Worm (Caenorhabditis elegans): ENCODE results near the gene nep-15.

nep-15 gene

ce11 chrX:8386068-8386851 lies 14.3 kb downstream of the nep-15 start (continued):
- TF ChIP-seq nhr-11 (tag; optimal IDR thresholded peaks at IDR 0.05) (no peak), pax-3 (tag; optimal IDR thresholded peaks at IDR 0.05) (no peak), nhr-77 (tag; optimal IDR thresholded peaks at IDR 0.05) (no peak), nhr-71 (tag; optimal IDR thresholded peaks at IDR 0.05) (peak; percentile 74), hlh-17 (GFP tag; optimal IDR thresholded peaks at IDR 0.05; ENCODE audit: borderline replicate concordance) (no peak), snu-23 (GFP tag; optimal IDR thresholded peaks at IDR 0.05) (peak; percentile 80), alr-1 (tag; optimal IDR thresholded peaks at IDR 0.05; ENCODE audit: borderline replicate concordance) (no peak), efl-1 (optimal IDR thresholded peaks at IDR 0.05) (no peak), efl-1 (GFP tag; optimal IDR thresholded peaks at IDR 0.05 in 1 of 2) (peak in 1 of 2 experiments; percentile 77), hpl-2 (GFP tag; optimal IDR thresholded peaks at IDR 0.05) (no peak), aly-2 (tag; optimal IDR thresholded peaks at IDR 0.05) (no peak), elt-2 (tag; optimal IDR thresholded peaks at IDR 0.05) (no peak), lin-35 (GFP tag; optimal IDR thresholded peaks at IDR 0.05) (peak in 1 of 2 experiments; percentile 49)

ce11 chrX:8390508-8390907 lies 18.5 kb downstream of the nep-15 start:
- TF ChIP-seq dpl-1 (GFP tag; optimal IDR thresholded peaks at IDR 0.05), result no peak
- no peak for TF ChIP-seq rnt-1 (tag; optimal IDR thresholded peaks at IDR 0.05)
- TF ChIP-seq nhr-19 (GFP tag; conservative IDR thresholded peaks at IDR 0.05), result no peak
- TF ChIP-seq ces-1 (GFP tag; optimal IDR thresholded peaks at IDR 0.05), result no peak
- TF ChIP-seq lin-14 (GFP tag; optimal IDR thresholded peaks at IDR 0.05), result peak; percentile 8
- TF ChIP-seq isw-1 (GFP tag; IDR thresholded peaks at IDR 0.05), result no peak

- TF ChIP-seq pag-3 (tag; optimal IDR thresholded peaks at IDR 0.05; ENCODE audit: borderline replicate concordance, insufficient read depth) (no peak), ama-1 (optimal IDR thresholded peaks at IDR 0.05) (no peak), nhr-71 (tag; optimal IDR thresholded peaks at IDR 0.05) (no peak), swsn-7 (tag; optimal IDR thresholded peaks at IDR 0.05) (no peak)
Observed at ce11 chrX:8391505-8391904, 19.5 kb downstream of the nep-15 start.

- TF ChIP-seq fkh-10 (GFP tag; optimal IDR thresholded peaks at IDR 0.05) (no peak), ets-5 (GFP tag; IDR thresholded peaks at IDR 0.05) (0 out of 2 replicates have a peak, but pooled peaks have one; percentile 20)
Observed at ce11 chrX:8392539-8392996, 20.6 kb downstream of the nep-15 start, which contains the start of gene wrk-1. Gene wrk-1, minus strand, starts transcription at chrX:8392589.

ce11 chrX:8394279-8394678 lies 22.3 kb downstream of the nep-15 start:
- TF ChIP-seq nhr-90 (tag; optimal IDR thresholded peaks at IDR 0.05; ENCODE audit: poor library complexity), result no peak
- no peak for TF ChIP-seq fkh-4 (tag; optimal IDR thresholded peaks at IDR 0.05; ENCODE audit: borderline replicate concordance)
- TF ChIP-seq blmp-1 (tag; optimal IDR thresholded peaks at IDR 0.05), result peak; percentile 10
- no peak for TF ChIP-seq mep-1 (tag; optimal IDR thresholded peaks at IDR 0.05)
- no peak for TF ChIP-seq rnt-1 (tag; optimal IDR thresholded peaks at IDR 0.05)
- no peak for TF ChIP-seq nhr-85 (tag)
- no peak for TF ChIP-seq ceh-63 (GFP tag; optimal IDR thresholded peaks at IDR 0.05)
- TF ChIP-seq nhr-47 (tag; optimal IDR thresholded peaks at IDR 0.05), result no peak
- TF ChIP-seq C16A3.4 (tag; optimal IDR thresholded peaks at IDR 0.05), result no peak
- no peak for TF ChIP-seq efl-3 (GFP tag; optimal IDR thresholded peaks at IDR 0.05)
- TF ChIP-seq nhr-77 (tag; optimal IDR thresholded peaks at IDR 0.05), result no peak
- TF ChIP-seq nhr-84 (tag; optimal IDR thresholded peaks at IDR 0.05), result no peak
- TF ChIP-seq unc-86 (tag; optimal IDR thresholded peaks at IDR 0.05), result no peak
- TF ChIP-seq ztf-4 (tag; optimal IDR thresholded peaks at IDR 0.05), result no peak
- no peak for TF ChIP-seq ama-1 (optimal IDR thresholded peaks at IDR 0.05)
- no peak for TF ChIP-seq C34B4.2 (tag; optimal IDR thresholded peaks at IDR 0.05)
- TF ChIP-seq ztf-11 (tag; optimal IDR thresholded peaks at IDR 0.05), result peak in 1 of 2 experiments; percentile 68
- TF ChIP-seq nhr-11 (tag; optimal IDR thresholded peaks at IDR 0.05), result no peak
- no peak for TF ChIP-seq fkh-10 (GFP tag; optimal IDR thresholded peaks at IDR 0.05)
- TF ChIP-seq unc-62 (GFP tag; optimal IDR thresholded peaks at IDR 0.05), result no peak
- peak; percentile 61 for TF ChIP-seq tbx-2 (tag; optimal IDR thresholded peaks at IDR 0.05)
- no peak for TF ChIP-seq nhr-19 (GFP tag; conservative IDR thresholded peaks at IDR 0.05)
- TF ChIP-seq ceh-8 (GFP tag; optimal IDR thresholded peaks at IDR 0.05), result no peak
